Worm (Caenorhabditis elegans): Measurements from ENCODE around the gene C18E9.5.

- no peak for TF ChIP-seq nhr-77 (tag; optimal IDR thresholded peaks at IDR 0.05)
- no peak for TF ChIP-seq nhr-76 (tag; optimal IDR thresholded peaks at IDR 0.05)
Observed at ce11 chrII:8933693-8934432, 35.9 kb upstream of the C18E9.5 start, which contains the start of gene T21B10.3.
